Worm (Caenorhabditis elegans) whole organism, L4 larva: ENCODE data around the gene meg-2.
"Not testable (repeated sequence)": the region's sequence is repeated elsewhere in the genome, so short reads cannot be mapped to it uniquely, and the experiment has no call there.

Experiments used
- aly-2 ChIP-seq: sonication (generic microtip); optimal IDR thresholded peaks from 2 replicates; lab custom pipeline; 2018; ENCODE audit warnings: missing biosample characterization, missing genetic modification characterization
- ces-1 ChIP-seq: fragments of 150-350 bp; sonication (generic microtip); optimal IDR thresholded peaks from 4 replicates; lab custom pipeline; 2014; ENCODE audit warnings: missing biosample characterization, missing genetic modification reagents, missing genetic modification characterization
- php-3 ChIP-seq: fragments of 200-800 bp; sonication (Bioruptor generic); IDR thresholded peaks from 2 replicates; pipeline ENCODE4 v1.3.6; 2022; ENCODE audit warnings: missing genetic modification reagents, missing genetic modification characterization, missing compliant biosample characterization

ce11 chrX:13973086-13973485 lies 47.2 kb upstream of the meg-2 start:
- peak; percentile 76 for TF ChIP-seq php-3 (GFP tag; lab: Robert Waterston, UW)
- TF ChIP-seq aly-2 (tag; lab: Kevin White, UChicago); ces-1 (GFP tag; lab: Kevin White, UChicago): not testable (repeated sequence)
